Worm (Caenorhabditis elegans) whole organism, L4/young adult: ENCODE data around the gene mat-3.

Experiments
- W03F9.2 ChIP-seq: fragments of 150-350 bp; optimal IDR thresholded peaks from 2 replicates; lab custom pipeline; 2014; ENCODE audit warnings: missing biosample characterization, missing genetic modification characterization
- dao-5 ChIP-seq: sonication (generic microtip); optimal IDR thresholded peaks from 2 replicates; lab custom pipeline; 2016; ENCODE audit warnings: missing genotype, missing genetic modification characterization, moderate library complexity, missing compliant biosample characterization
- him-1 ChIP-seq: sonication (generic microtip); optimal IDR thresholded peaks from 2 replicates; lab custom pipeline; 2016; ENCODE audit warnings: missing genotype, missing genetic modification reagents, missing genetic modification characterization, missing compliant biosample characterization

mat-3 gene

DNA sequence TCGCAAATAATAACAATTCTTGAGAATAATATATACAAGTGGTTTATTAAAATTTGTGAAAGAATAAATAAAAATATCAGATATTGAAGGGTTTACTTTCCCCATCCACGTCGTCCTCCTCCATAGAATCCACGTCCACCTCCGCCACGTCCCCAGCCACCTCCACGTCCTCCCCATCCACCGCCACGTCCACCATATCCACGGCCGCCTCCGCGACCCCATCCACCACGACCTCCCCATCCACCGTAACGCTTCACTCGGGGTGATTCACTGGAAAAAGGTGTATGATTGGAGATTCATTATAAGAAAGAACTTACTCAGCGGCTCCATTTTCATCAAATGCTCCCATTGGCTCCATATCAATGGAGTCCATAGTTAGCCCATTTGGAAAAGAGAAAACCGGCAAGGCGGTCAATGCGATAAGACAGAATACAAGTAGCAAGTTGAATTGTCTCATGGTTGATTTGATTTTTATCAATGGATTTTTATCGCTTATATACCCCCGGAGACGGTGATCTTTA, 10.9 kb downstream of the mat-3 start, which contains the start of gene nlp-32:
Gene nlp-32 (minus strand): TSS at position 471 of the 521 bp plus-strand sequence.
- no peak for TF ChIP-seq dao-5 (tag; lab: Kevin White, UChicago)

DNA sequence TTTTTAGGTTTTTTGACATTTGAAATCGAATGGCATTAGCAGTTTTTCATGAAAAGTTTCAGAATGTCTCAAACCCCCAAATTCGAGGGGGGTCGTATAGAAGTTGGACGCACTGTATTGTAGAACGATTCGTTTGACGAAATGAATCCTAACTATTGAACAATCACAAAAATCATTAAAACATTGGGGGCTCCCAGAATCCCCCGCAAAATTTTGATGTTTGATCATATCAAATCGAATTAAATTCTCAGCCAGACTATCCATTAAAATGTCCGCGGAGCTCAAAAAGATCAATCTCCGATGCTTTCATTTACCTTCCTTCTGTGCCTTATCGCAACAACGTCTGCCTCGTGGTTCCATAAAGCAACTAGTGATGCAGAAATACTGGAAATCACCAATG, 13.2 kb downstream of the mat-3 start, which contains the start of gene F30H5.5:
Gene F30H5.5 (plus strand): TSS at position 301 of the 400 bp plus-strand sequence.
- TF ChIP-seq him-1 (tag; lab: Kevin White, UChicago) (no peak), W03F9.2 (tag; lab: Kevin White, UChicago) (no peak), dao-5 (tag; lab: Kevin White, UChicago) (no peak)

DNA sequence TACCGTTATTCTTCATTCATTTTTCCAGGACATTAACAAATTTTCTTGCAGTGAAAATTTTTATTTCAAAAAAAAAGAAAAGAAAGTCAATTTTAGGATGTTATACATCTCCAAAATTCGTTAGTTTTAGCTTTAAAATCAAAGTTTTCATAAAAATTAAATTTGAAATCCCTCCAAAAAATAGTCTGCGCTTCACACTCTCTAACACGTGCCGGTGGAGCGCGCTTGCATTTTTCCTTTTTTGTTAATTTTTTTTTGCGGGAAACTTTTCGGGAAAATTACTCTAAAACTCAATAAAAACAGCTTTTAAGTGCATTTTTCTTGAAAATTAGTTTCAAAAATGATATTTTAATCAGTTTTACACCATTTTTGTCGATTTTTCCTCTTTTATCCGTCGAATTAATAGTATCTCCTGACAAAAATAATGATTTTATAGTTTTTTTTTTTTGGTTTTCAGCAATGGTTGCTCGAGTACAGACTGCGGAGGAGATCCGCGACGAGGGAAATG, 15.9 kb downstream of the mat-3 start, which contains the start of gene unc-45:
Gene unc-45 (plus strand): TSS at position 458 of the 508 bp plus-strand sequence.
- TF ChIP-seq W03F9.2 (tag; lab: Kevin White, UChicago), result no peak
- TF ChIP-seq him-1 (tag; lab: Kevin White, UChicago), result no peak
- TF ChIP-seq dao-5 (tag; lab: Kevin White, UChicago), result no peak

DNA sequence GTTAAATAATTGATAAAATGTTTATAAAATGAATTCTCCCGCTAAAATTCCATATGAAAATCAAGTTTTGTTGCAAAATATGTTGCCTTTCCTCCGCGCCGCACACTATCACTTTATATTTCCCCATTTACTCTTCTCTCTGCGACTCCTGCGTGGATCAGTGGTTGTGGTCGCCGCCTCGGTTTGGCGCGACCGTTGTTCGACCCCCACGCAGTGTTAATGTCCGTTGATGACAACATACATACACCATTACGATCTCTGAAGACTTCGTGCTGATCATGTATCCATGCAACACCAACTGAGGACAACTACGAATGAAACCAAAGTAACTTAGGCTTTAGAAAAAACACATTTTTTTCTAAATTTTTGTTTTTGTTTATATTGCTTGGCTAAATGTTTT, 27.3 kb downstream of the mat-3 start:
- TF ChIP-seq W03F9.2 (tag; lab: Kevin White, UChicago) (no peak), him-1 (tag; lab: Kevin White, UChicago) (peak; percentile 58), dao-5 (tag; lab: Kevin White, UChicago) (peak; percentile 89)

DNA sequence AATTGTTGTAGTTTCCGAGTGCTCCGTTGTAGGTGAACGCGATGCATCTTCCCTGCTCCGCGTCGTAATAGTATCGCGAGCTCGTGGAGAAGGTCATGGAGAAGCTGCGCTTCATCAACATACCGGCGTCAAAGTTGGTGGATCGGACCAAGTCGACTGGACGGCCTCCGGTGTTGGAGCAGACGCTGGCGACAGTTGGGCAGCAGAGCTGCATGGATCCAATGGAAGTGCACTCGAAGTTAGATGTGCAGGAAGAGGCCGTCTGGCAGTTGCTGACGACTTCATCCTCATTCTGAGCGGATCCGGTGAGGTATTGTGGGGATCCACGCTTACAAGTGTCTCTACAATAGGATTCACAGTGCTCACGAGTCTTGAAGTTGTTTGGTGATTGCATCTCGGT, 33.8 kb downstream of the mat-3 start:
- TF ChIP-seq W03F9.2 (tag; lab: Kevin White, UChicago) (no peak), him-1 (tag; lab: Kevin White, UChicago) (no peak), dao-5 (tag; lab: Kevin White, UChicago) (no peak)

DNA sequence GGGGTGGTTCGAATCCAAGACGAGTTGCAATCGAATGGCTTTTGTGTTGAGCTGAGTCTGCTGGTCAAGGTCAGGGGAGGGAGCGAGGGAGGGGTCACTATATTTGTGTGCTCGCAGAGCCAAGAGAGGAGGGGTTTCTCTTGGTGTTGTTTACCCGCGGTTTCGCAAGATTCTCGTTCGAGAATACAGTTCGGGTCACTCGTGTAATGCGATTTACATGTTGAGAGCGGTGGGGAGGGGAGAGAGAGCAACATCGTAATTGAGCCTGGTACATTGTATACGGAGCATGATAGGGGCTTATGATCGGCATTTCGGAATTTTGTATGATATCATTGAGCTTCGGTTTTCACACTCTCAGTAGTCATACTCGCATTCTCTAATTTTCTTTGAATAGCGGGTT, 36.9 kb downstream of the mat-3 start, which contains the start of gene F30H5.3:
Gene F30H5.3 (minus strand): TSS at position 101 of the 400 bp plus-strand sequence.
- TF ChIP-seq dao-5 (tag; lab: Kevin White, UChicago) (no peak), W03F9.2 (tag; lab: Kevin White, UChicago) (no peak), him-1 (tag; lab: Kevin White, UChicago) (no peak)

DNA sequence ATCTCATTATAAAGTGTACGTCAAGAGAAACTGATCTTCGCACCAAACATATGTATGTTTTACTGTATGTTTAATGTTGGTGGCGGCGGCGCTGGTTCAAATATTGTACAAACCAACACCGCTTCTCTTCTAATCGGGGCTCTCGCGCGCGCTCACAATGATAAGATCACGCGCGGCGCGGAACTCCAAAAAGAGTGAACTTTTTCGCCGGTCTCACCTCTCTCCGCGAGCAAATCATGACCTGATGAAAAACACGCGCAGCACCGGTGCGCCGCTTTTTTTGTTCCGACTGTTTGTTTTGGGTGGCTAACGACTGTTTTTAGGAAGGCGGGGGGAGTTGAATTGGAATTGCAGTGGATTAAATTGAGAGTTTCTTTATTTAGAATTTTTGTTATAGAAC, 38.1 kb downstream of the mat-3 start:
- TF ChIP-seq W03F9.2 (tag; lab: Kevin White, UChicago), result no peak
- TF ChIP-seq him-1 (tag; lab: Kevin White, UChicago), result no peak
- TF ChIP-seq dao-5 (tag; lab: Kevin White, UChicago), result no peak

DNA sequence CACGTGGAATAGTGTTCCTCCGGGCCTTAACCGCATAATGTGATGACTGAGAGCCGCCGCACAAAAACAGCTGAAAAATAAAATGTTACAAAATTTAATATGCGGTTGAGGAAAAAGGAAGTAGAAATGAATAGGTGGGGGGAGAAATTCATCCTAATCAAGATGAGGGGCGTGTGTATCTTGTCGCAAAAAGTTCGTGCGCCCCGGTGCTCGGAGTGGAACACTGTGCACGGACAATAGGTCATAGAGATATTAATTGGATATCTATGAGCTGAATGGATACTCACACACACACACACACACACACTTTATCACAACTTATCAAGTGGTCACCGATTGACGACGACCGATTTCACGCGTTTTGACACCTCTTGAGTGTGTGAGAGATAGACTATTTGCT, 48.7 kb downstream of the mat-3 start, which contains the start of gene T22F7.3:
Gene T22F7.3 (minus strand): TSS at position 101 of the 400 bp plus-strand sequence.
- TF ChIP-seq dao-5 (tag; lab: Kevin White, UChicago) (no peak), him-1 (tag; lab: Kevin White, UChicago) (no peak), W03F9.2 (tag; lab: Kevin White, UChicago) (no peak)

DNA sequence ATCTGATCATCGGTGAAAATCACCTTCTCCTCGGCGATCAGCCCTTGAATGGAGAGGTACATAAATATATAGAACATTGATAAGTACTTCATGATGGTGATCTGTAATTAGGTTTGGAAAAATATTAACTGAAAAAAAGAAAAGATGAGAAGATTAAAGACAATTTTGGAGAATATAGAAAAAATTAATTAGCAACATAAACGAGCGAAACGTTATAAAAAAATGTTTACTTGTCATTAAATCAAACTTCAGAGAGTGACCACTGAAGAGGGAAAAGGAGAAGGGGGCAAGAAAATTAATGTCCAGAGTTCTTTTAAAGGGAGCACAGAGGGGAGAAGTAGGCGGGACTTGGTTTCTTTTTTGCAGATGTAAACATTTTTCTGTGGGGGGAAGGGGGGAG, 51.6 kb downstream of the mat-3 start, which contains the start of gene T22F7.4:
Gene T22F7.4 (minus strand): TSS at position 101 of the 400 bp plus-strand sequence.
- TF ChIP-seq dao-5 (tag; lab: Kevin White, UChicago), result no peak
- TF ChIP-seq W03F9.2 (tag; lab: Kevin White, UChicago), result no peak
- no peak for TF ChIP-seq him-1 (tag; lab: Kevin White, UChicago)

DNA sequence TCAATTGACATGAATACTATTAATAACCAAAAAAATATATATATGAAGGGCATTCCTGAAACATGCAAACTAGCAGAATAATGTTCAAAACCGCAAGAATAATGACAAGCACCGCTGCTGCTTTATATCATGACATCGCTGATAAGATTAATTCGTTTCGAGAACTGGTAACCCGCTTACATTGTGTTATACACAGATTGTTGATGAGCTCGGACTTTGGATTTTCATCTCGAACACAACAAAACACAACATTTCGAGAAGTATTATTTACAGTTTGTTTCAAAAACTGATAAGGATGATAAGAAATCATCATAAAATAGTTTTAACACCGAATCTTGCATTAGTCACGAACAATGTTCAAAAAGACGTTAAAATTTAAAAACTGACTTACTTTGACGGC, 55.6 kb downstream of the mat-3 start:
- no peak for TF ChIP-seq him-1 (tag; lab: Kevin White, UChicago)
- TF ChIP-seq dao-5 (tag; lab: Kevin White, UChicago), result no peak
- TF ChIP-seq W03F9.2 (tag; lab: Kevin White, UChicago), result no peak
